Fruit fly (Drosophila melanogaster): ENCODE data around the gene CG33645.

- TF ChIP-seq CG15710 (tag; optimal IDR thresholded peaks at IDR 0.05) (no peak), CG4496 (GFP tag; IDR thresholded peaks at IDR 0.05) (peak; percentile 42; the same call in 2 of the 3 replicates), CG8159 (tag; optimal IDR thresholded peaks at IDR 0.05) (peak; percentile 34), fd96Ca (GFP tag; IDR thresholded peaks at IDR 0.05) (no peak), CG9948 (tag; optimal IDR thresholded peaks at IDR 0.05) (no peak), gl (tag; optimal IDR thresholded peaks at IDR 0.05) (no peak), EcR (GFP tag; optimal IDR thresholded peaks at IDR 0.05) (no peak)
Measured at dm6 chr2L:13514945-13515687, 17.5 kb upstream of the CG33645 start.

All from whole organism, pupa.